Fruit fly (Drosophila melanogaster) whole organism, adult: Measurements from ENCODE around the gene CG18649.

Experiments used
- CG11617 ChIP-seq: fragments of 200-800 bp; sonication (Bioruptor generic); optimal IDR thresholded peaks from 2 replicates; lab custom pipeline; 2017; ENCODE audit warnings: mild to moderate bottlenecking, missing biosample characterization, missing genetic modification reagents, missing genetic modification characterization
- CG12768 ChIP-seq: fragments of 200-800 bp; sonication (Bioruptor generic); optimal IDR thresholded peaks from 2 replicates; lab custom pipeline; 2017; ENCODE audit warnings: missing biosample characterization, missing genetic modification characterization, mild to moderate bottlenecking, moderate library complexity, missing genetic modification reagents
- CG14711 ChIP-seq: fragments of 200-800 bp; sonication (Bioruptor generic); optimal IDR thresholded peaks from 2 replicates; lab custom pipeline; 2018; ENCODE audit warnings: missing biosample characterization, mild to moderate bottlenecking, missing genetic modification characterization, moderate library complexity
- CG1620 ChIP-seq: fragments of 200-800 bp; sonication (Bioruptor generic); optimal IDR thresholded peaks from 2 replicates; lab custom pipeline; 2016; ENCODE audit warnings: missing biosample characterization, missing genetic modification characterization
- CG33017 ChIP-seq: fragments of 200-800 bp; sonication (Bioruptor generic); optimal IDR thresholded peaks from 2 replicates; lab custom pipeline; 2018; ENCODE audit warnings: missing biosample characterization, mild to moderate bottlenecking, missing genetic modification characterization, moderate library complexity
- CG5204 ChIP-seq: fragments of 200-800 bp; sonication (Bioruptor generic); optimal IDR thresholded peaks from 2 replicates; lab custom pipeline; 2016; ENCODE audit warnings: missing biosample characterization, missing genetic modification characterization
- CG7045 ChIP-seq: fragments of 200-800 bp; sonication (Bioruptor generic); optimal IDR thresholded peaks from 2 replicates; lab custom pipeline; 2017; ENCODE audit warnings: missing biosample characterization, mild to moderate bottlenecking, missing genetic modification characterization
- CG7101 ChIP-seq: fragments of 200-800 bp; sonication (Bioruptor generic); optimal IDR thresholded peaks from 2 replicates; lab custom pipeline; 2018; ENCODE audit warnings: missing biosample characterization, mild to moderate bottlenecking, missing genetic modification characterization, moderate library complexity
- Clk ChIP-seq: fragments of 200-800 bp; sonication (Bioruptor generic); optimal IDR thresholded peaks from 2 replicates; lab custom pipeline; 2017; ENCODE audit warnings: missing biosample characterization, missing genetic modification characterization
- Crg-1 ChIP-seq: fragments of 200-800 bp; sonication (Bioruptor generic); optimal IDR thresholded peaks from 2 replicates; lab custom pipeline; 2016; ENCODE audit warnings: missing biosample characterization, missing genetic modification characterization
- Hr96 ChIP-seq: fragments of 200-800 bp; sonication (Bioruptor generic); optimal IDR thresholded peaks from 2 replicates; lab custom pipeline; 2016; ENCODE audit warnings: missing biosample characterization, missing genetic modification characterization
- Mnt ChIP-seq: fragments of 200-800 bp; sonication (Bioruptor generic); optimal IDR thresholded peaks from 2 replicates; lab custom pipeline; 2016; ENCODE audit warnings: missing biosample characterization, mild to moderate bottlenecking, missing genetic modification characterization
- bab1 ChIP-seq: fragments of 200-800 bp; sonication (Bioruptor generic); optimal IDR thresholded peaks from 3 replicates; lab custom pipeline; 2019; ENCODE audit warnings: missing biosample characterization, mild to moderate bottlenecking, missing genetic modification characterization, moderate library complexity
- cic ChIP-seq: fragments of 200-800 bp; sonication (Bioruptor generic); optimal IDR thresholded peaks from 2 replicates; lab custom pipeline; 2017; ENCODE audit warnings: missing biosample characterization, mild to moderate bottlenecking, missing genetic modification characterization, moderate library complexity
- cnc ChIP-seq, 2 experiments: fragments of >200 bp; optimal IDR thresholded peaks; 2 replicates each; lab custom pipeline; 2017
- kay ChIP-seq: fragments of 200-800 bp; sonication (Bioruptor generic); peaks from one replicate; lab custom pipeline; 2016; ENCODE audit warnings: missing biosample characterization, missing genetic modification characterization, borderline replicate concordance
- ovo ChIP-seq: fragments of 200-800 bp; sonication (Bioruptor generic); optimal IDR thresholded peaks from 2 replicates; lab custom pipeline; 2016; ENCODE audit warnings: missing biosample characterization, missing genetic modification characterization
- pad ChIP-seq: fragments of 200-800 bp; sonication (Bioruptor generic); optimal IDR thresholded peaks from 3 replicates; lab custom pipeline; 2017; ENCODE audit warnings: missing biosample characterization, missing genetic modification characterization, mild to moderate bottlenecking, moderate library complexity, missing genetic modification reagents
- tj ChIP-seq: fragments of 200-800 bp; sonication (Bioruptor generic); optimal IDR thresholded peaks from 3 replicates; lab custom pipeline; 2017; ENCODE audit warnings: missing biosample characterization, mild to moderate bottlenecking, missing genetic modification characterization, moderate library complexity
- toe ChIP-seq: fragments of 200-800 bp; sonication (Bioruptor generic); optimal IDR thresholded peaks from 2 replicates; lab custom pipeline; 2016; ENCODE audit warnings: missing biosample characterization, missing genetic modification characterization

Gene CG18649

dm6 chr3L:15054035-15054434, at the start of gene CG18649:
TSS of gene CG18649 (minus strand) at chr3L:15054135.
- TF ChIP-seq tj (GFP tag; lab: Kevin White, UChicago) (no peak), Clk (GFP tag; lab: Kevin White, UChicago) (no peak), CG7101 (tag; lab: Kevin White, UChicago) (no peak), cnc (optimal IDR thresholded peaks at IDR 0.05; lab: Kevin White, UChicago) (no peak), bab1 (GFP tag; lab: Kevin White, UChicago) (no peak), CG7045 (no peak)

- TF ChIP-seq CG33017: no peak
- TF ChIP-seq Clk (GFP tag; lab: Kevin White, UChicago): no peak
- TF ChIP-seq toe (GFP tag; lab: Kevin White, UChicago): no peak
- no peak for TF ChIP-seq CG5204
- TF ChIP-seq pad: peak; percentile 56
Observed at dm6 chr3L:15102669-15103309, 48.9 kb upstream of the CG18649 start.

- TF ChIP-seq Clk (GFP tag; lab: Kevin White, UChicago) (no peak), tj (GFP tag; lab: Kevin White, UChicago) (peak; percentile 86), kay (GFP tag; lab: Kevin White, UChicago) (no peak), CG14711 (tag; lab: Kevin White, UChicago) (no peak), Crg-1 (GFP tag; lab: Kevin White, UChicago) (no peak)
Observed at dm6 chr3L:15101639-15102413, 47.9 kb upstream of the CG18649 start.

DNA sequence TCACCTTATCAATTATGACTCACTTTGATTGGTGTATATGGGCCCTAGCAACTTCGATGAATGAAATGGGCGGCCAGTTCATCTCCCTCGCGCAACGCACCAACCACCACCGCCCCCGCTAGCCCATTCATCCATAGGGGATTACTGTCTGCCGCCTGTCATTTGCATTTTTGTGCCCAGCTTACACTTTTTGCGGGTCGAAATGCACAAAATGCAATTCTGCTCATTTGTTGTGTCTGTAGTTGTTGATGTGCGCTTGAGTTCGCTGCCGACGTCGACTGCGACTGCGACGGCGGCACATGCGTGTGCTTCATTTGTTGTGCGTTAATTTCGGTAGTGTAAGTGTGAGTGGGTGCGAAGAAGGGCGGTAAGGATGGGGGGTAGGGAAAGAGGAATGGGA, 47.0 kb upstream of the CG18649 start:
- TF ChIP-seq tj (GFP tag; lab: Kevin White, UChicago): peak; percentile 93
- TF ChIP-seq CG5204: no peak

DNA sequence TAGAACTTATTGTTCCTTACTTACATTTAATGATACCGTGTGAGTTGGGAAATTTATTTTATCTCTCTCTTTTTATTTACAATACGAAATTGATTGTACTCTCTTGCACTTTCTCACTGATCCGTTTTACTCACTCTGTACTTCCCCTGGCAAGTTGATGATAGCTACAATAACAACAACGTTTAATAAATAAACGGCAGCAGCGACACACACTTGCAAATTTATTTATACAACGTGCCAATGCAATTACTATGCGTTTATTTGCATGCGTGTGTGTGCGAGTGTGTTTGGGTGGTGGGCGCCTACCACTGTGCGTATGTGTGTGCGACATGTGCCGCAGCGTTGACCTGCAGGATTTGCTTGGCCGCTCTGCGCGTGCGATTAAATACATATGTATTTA, 45.6 kb upstream of the CG18649 start:
- TF ChIP-seq Hr96 (GFP tag; lab: Kevin White, UChicago): no peak
- no peak for TF ChIP-seq Clk (GFP tag; lab: Kevin White, UChicago)
- no peak for TF ChIP-seq ovo (GFP tag; lab: Kevin White, UChicago)
- TF ChIP-seq CG7101 (tag; lab: Kevin White, UChicago): no peak
- TF ChIP-seq CG12768 (GFP tag; lab: Kevin White, UChicago): no peak
- no peak for TF ChIP-seq CG11617 (GFP tag; lab: Kevin White, UChicago)
- TF ChIP-seq CG7045: no peak

DNA sequence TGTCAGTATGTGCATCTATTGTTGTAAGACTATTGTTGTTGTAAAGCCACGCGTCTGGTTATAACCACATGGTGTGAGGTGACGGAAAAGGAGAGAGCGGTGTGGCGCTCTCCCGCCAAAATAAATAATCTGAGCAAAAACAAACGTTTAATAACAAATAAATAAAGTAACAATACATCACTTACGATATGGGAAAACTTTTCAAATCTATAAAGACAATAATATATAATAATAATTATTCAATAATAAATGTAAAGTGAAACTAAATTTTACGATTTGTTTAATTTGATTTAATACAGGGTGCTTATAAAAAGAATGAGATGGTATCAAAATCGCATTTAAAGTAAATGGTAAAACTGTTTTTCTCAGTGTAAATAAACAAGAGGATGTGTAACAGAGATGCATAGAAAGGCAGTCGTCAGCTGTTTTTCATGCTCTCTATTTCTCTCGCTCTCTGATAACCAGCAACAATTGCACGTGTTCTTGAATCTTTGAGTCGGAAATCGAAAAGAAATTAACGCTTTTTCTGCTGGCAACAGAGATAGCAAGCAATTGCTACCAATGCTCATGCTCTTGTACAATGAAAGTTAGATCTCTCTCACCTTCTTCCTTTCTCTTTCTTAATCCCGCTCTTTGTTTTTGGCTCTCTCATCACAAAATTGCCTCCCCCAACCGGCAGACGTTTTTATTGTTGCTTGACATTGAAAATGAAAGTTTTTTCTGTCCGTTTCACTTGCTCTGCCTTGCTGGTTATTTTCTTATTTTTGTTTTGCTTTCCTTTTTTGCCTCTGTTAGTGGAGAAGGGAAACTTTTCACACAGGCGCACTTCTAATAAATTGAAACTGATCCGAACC, 45.0 kb upstream of the CG18649 start:
- peak; percentile 92 for TF ChIP-seq CG33017
- peak; percentile 59 for TF ChIP-seq CG7045
- TF ChIP-seq tj (GFP tag; lab: Kevin White, UChicago): peak; percentile 76
- no peak for TF ChIP-seq toe (GFP tag; lab: Kevin White, UChicago)
- TF ChIP-seq CG7101 (tag; lab: Kevin White, UChicago): peak; percentile 91
- TF ChIP-seq CG1620 (GFP tag; lab: Kevin White, UChicago): no peak
- TF ChIP-seq Mnt (GFP tag; lab: Kevin White, UChicago): peak; percentile 57
- no peak for TF ChIP-seq CG5204
- peak; percentile 6 for TF ChIP-seq ovo (GFP tag; lab: Kevin White, UChicago)
- peak; percentile 66 for TF ChIP-seq pad
- peak; percentile 76 for TF ChIP-seq CG14711 (tag; lab: Kevin White, UChicago)
- peak; percentile 36 for TF ChIP-seq bab1 (GFP tag; lab: Kevin White, UChicago)
- peak; percentile 56 for TF ChIP-seq kay (GFP tag; lab: Kevin White, UChicago)
- peak; percentile 31 for TF ChIP-seq Crg-1 (GFP tag; lab: Kevin White, UChicago)
- peak; percentile 73 for TF ChIP-seq CG11617 (GFP tag; lab: Kevin White, UChicago)
- peak; percentile 80 for TF ChIP-seq CG12768 (GFP tag; lab: Kevin White, UChicago)
- no peak for TF ChIP-seq Hr96 (GFP tag; lab: Kevin White, UChicago)
- peak; percentile 50 for TF ChIP-seq Clk (GFP tag; lab: Kevin White, UChicago)
- TF ChIP-seq cic (GFP tag; lab: Kevin White, UChicago): no peak
- TF ChIP-seq cnc (optimal IDR thresholded peaks at IDR 0.05; lab: Kevin White, UChicago): no peak
